Worm (Caenorhabditis elegans) whole organism, early embryonic: ENCODE data around the gene F26C11.3.
"Not testable (repeated sequence)": the region's sequence is repeated elsewhere in the genome, so short reads cannot be mapped to it uniquely, and the experiment has no call there.

Experiments used
- ama-1 ChIP-seq: fragments of 150-350 bp; optimal IDR thresholded peaks from 2 replicates; lab custom pipeline; 2014
- flt-1 ChIP-seq: fragments of 200-800 bp; sonication (Bioruptor generic); IDR thresholded peaks from 2 replicates; pipeline ENCODE4 v1.3.6; 2022; ENCODE audit warnings: missing genetic modification characterization, missing compliant biosample characterization
- scrt-1 ChIP-seq: fragments of 200-800 bp; sonication (Bioruptor generic); IDR thresholded peaks from 2 replicates; pipeline ENCODE4 v1.3.6; 2022; ENCODE audit warnings: missing genetic modification characterization, missing compliant biosample characterization

DNA sequence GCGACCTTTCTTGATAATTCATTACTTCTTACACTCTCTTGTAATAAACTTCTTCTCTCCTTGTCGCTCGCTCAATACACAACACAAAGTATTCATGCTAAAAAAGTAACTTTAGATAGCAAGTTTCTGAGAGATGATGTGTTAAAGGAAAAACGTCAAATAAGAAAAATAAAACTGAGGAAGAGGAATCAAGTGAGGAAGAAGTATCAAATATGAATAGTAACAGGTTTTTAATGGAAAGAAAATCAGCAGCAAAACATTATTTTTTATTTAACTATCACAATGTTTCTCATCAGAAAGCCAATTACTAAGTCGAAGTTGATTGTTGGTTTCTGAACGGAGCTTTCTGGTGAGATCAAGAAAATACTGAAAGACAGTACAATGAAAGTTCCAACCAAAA, 48.5 kb downstream of the F26C11.3 start, which contains the start of gene chil-1:
- TF ChIP-seq ama-1 (lab: Kevin White, UChicago); flt-1 (GFP tag; lab: Robert Waterston, UW); scrt-1: not testable (repeated sequence)
